Worm (Caenorhabditis elegans) whole organism, L3 larva: ENCODE results near the gene srt-53.

Source experiments
- ama-1 ChIP-seq: fragments of 150-350 bp; optimal IDR thresholded peaks from 2 replicates; lab custom pipeline; 2018
- elt-3 ChIP-seq, 3 experiments: fragments of 150-350 bp in 1 of 3; sonication (generic microtip) in 2 of 3; optimal IDR thresholded peaks; 2 replicates in 2 of 3; 4 replicates in 1 of 3; lab custom pipeline; 2014 to 2017; ENCODE audit warnings: missing biosample characterization in 3 of 3, missing genetic modification characterization in 3 of 3
- fkh-2 ChIP-seq: fragments of 150-350 bp; optimal IDR thresholded peaks from 2 replicates; lab custom pipeline; 2014; ENCODE audit warnings: missing biosample characterization, missing genetic modification reagents, missing genetic modification characterization
- hmg-11 ChIP-seq: sonication (generic microtip); optimal IDR thresholded peaks from 2 replicates; lab custom pipeline; 2016; ENCODE audit warnings: missing genetic modification characterization, missing compliant biosample characterization
- lin-15B ChIP-seq: fragments of 150-350 bp; optimal IDR thresholded peaks from 2 replicates; lab custom pipeline; 2014; ENCODE audit warnings: missing biosample characterization, missing genetic modification characterization
- lin-39 ChIP-seq: fragments of 150-350 bp; optimal IDR thresholded peaks from 2 replicates; lab custom pipeline; 2018; ENCODE audit warnings: missing biosample characterization, missing genetic modification reagents, missing genetic modification characterization
- nhr-237 ChIP-seq: fragments of 150-350 bp; optimal IDR thresholded peaks from 2 replicates; lab custom pipeline; 2014; ENCODE audit warnings: missing biosample characterization, missing genetic modification characterization
- nhr-76 ChIP-seq: fragments of 150-350 bp; sonication (generic microtip); optimal IDR thresholded peaks from 5 replicates; lab custom pipeline; 2014; ENCODE audit warnings: missing biosample characterization, missing genetic modification characterization
- snpc-4 ChIP-seq: fragments of 150-350 bp; optimal IDR thresholded peaks from 2 replicates; lab custom pipeline; 2014; ENCODE audit warnings: missing biosample characterization, missing genetic modification characterization
- unc-62 ChIP-seq: fragments of 150-350 bp; sonication (generic microtip); optimal IDR thresholded peaks from 4 replicates; lab custom pipeline; 2014; ENCODE audit warnings: missing biosample characterization, missing genetic modification reagents, missing genetic modification characterization
- zag-1 ChIP-seq: fragments of 150-350 bp; optimal IDR thresholded peaks from 2 replicates; lab custom pipeline; 2014; ENCODE audit warnings: missing biosample characterization, missing genetic modification characterization

- TF ChIP-seq hmg-11 (tag; lab: Kevin White, UChicago) (no peak), ama-1 (lab: Kevin White, UChicago) (no peak), zag-1 (tag; lab: Kevin White, UChicago) (no peak), lin-15B (tag; lab: Kevin White, UChicago) (no peak), lin-39 (tag; lab: Kevin White, UChicago) (no peak), snpc-4 (no peak), fkh-2 (tag; lab: Kevin White, UChicago) (no peak), nhr-237 (tag; lab: Kevin White, UChicago) (no peak), elt-3 (tag; optimal IDR thresholded peaks at IDR 0.05; lab: Kevin White, UChicago) (no peak), nhr-76 (tag; lab: Kevin White, UChicago) (no peak), unc-62 (GFP tag; lab: Kevin White, UChicago) (no peak)
These were observed 14.7 kb downstream of the srt-53 start, which contains the start of gene srsx-7 for ce11 chrV:7925483-7925882.
